Worm (Caenorhabditis elegans) whole organism, L4 larva: ENCODE results near the gene msp-142.

ENCODE experiments used
- T26A8.4 ChIP-seq: fragments of 200-800 bp; sonication (Bioruptor generic); IDR thresholded peaks from 2 replicates; pipeline ENCODE4 v1.3.6; 2022; ENCODE audit warnings: missing genetic modification characterization, missing compliant biosample characterization
- Y75B8A.6 ChIP-seq: fragments of 200-800 bp; sonication (Bioruptor generic); IDR thresholded peaks from 2 replicates; pipeline ENCODE4 v1.3.6; 2022; ENCODE audit warnings: missing genetic modification reagents, missing genetic modification characterization, missing compliant biosample characterization
- ZK337.2 ChIP-seq: fragments of 200-800 bp; sonication (Bioruptor generic); IDR thresholded peaks from 2 replicates; pipeline ENCODE4 v1.3.6; 2022; ENCODE audit warnings: missing genetic modification reagents, missing genetic modification characterization, missing compliant biosample characterization
- aly-2 ChIP-seq: sonication (generic microtip); optimal IDR thresholded peaks from 2 replicates; lab custom pipeline; 2018; ENCODE audit warnings: missing biosample characterization, missing genetic modification characterization
- arid-1 ChIP-seq: fragments of 200-800 bp; sonication (Bioruptor generic); conservative IDR thresholded peaks from 2 replicates; pipeline ENCODE4 v1.3.6; 2022; ENCODE audit warnings: missing genetic modification reagents, missing genetic modification characterization, missing compliant biosample characterization
- ceh-32 ChIP-seq: sonication (generic microtip); optimal IDR thresholded peaks from 2 replicates; lab custom pipeline; 2016; ENCODE audit warnings: mild to moderate bottlenecking, missing genetic modification characterization, missing compliant biosample characterization; ENCODE audit not compliant: poor library complexity
- ces-1 ChIP-seq: fragments of 150-350 bp; sonication (generic microtip); optimal IDR thresholded peaks from 4 replicates; lab custom pipeline; 2014; ENCODE audit warnings: missing biosample characterization, missing genetic modification reagents, missing genetic modification characterization
- cey-2 ChIP-seq: sonication (generic microtip); optimal IDR thresholded peaks from 3 replicates; lab custom pipeline; 2017; ENCODE audit warnings: missing genetic modification characterization, mild to moderate bottlenecking, missing compliant biosample characterization, antibody characterized with exemption, borderline replicate concordance; ENCODE audit not compliant: insufficient read depth
- daf-16 ChIP-seq, 3 experiments: sonication (generic microtip); optimal IDR thresholded peaks; 2 replicates each; lab custom pipeline; 2016 to 2017; ENCODE audit warnings: missing genetic modification characterization in 3 of 3, missing genetic modification reagents in 3 of 3, mild to moderate bottlenecking in 2 of 3, missing compliant biosample characterization in 2 of 3, missing biosample characterization in 1 of 3, moderate library complexity in 1 of 3
- daf-8 ChIP-seq: fragments of 200-800 bp; sonication (Bioruptor generic); IDR thresholded peaks from 2 replicates; pipeline ENCODE4 v1.3.6; 2022; ENCODE audit warnings: missing genetic modification characterization, missing compliant biosample characterization
- dmd-6 ChIP-seq: fragments of 200-800 bp; sonication (Bioruptor generic); IDR thresholded peaks from 2 replicates; pipeline ENCODE4 v1.3.6; 2022; ENCODE audit warnings: missing genetic modification reagents, missing genetic modification characterization, missing compliant biosample characterization
- dpl-1 ChIP-seq: fragments of 150-350 bp; optimal IDR thresholded peaks from 2 replicates; lab custom pipeline; 2014; ENCODE audit warnings: missing biosample characterization, missing genetic modification reagents, missing genetic modification characterization
- duxl-1 ChIP-seq: sonication (generic microtip); optimal IDR thresholded peaks from 2 replicates; lab custom pipeline; 2016; ENCODE audit warnings: mild to moderate bottlenecking, missing genetic modification characterization, moderate library complexity, missing compliant biosample characterization; ENCODE audit not compliant: poor library complexity
- dve-1 ChIP-seq: sonication (generic microtip); optimal IDR thresholded peaks from 2 replicates; lab custom pipeline; 2017; ENCODE audit warnings: antibody characterized with exemption, mild to moderate bottlenecking, missing genetic modification characterization, missing compliant biosample characterization; ENCODE audit not compliant: insufficient read depth
- egl-27 ChIP-seq: sonication (generic microtip); optimal IDR thresholded peaks from 3 replicates; lab custom pipeline; 2017; ENCODE audit warnings: missing biosample characterization, missing genetic modification reagents, missing genetic modification characterization
- egl-43 ChIP-seq: fragments of 200-800 bp; sonication (Bioruptor generic); IDR thresholded peaks from 2 replicates; pipeline ENCODE4 v1.3.6; 2022; ENCODE audit warnings: missing genetic modification reagents, missing genetic modification characterization, missing compliant biosample characterization
- hlh-11 ChIP-seq: fragments of 200-800 bp; sonication (Bioruptor generic); optimal IDR thresholded peaks from 2 replicates; lab custom pipeline; 2018; ENCODE audit warnings: mild to moderate bottlenecking, missing genetic modification characterization, missing compliant biosample characterization
- hmg-1.1 ChIP-seq: fragments of 200-800 bp; sonication (Bioruptor generic); IDR thresholded peaks from 2 replicates; pipeline ENCODE4 v1.3.6; 2022; ENCODE audit warnings: missing genetic modification reagents, missing genetic modification characterization, missing compliant biosample characterization
- lin-39 ChIP-seq: fragments of 150-350 bp; optimal IDR thresholded peaks from 2 replicates; lab custom pipeline; 2014; ENCODE audit warnings: missing biosample characterization, missing genetic modification reagents, missing genetic modification characterization
- lsy-2 ChIP-seq, 2 experiments: fragments of 150-350 bp in 1 of 2; sonication (generic microtip) in 1 of 2; optimal IDR thresholded peaks; 2 replicates each; lab custom pipeline; 2014 to 2017; ENCODE audit warnings: missing biosample characterization in 2 of 2, missing genetic modification characterization in 2 of 2
- madf-5 ChIP-seq, 2 experiments: fragments of 200-800 bp; sonication (Bioruptor generic); IDR thresholded peaks; 2 replicates each; pipeline ENCODE4 v1.3.6; 2022; ENCODE audit warnings: missing compliant biosample characterization in 2 of 2, missing genetic modification characterization in 2 of 2
- mes-2 ChIP-seq: sonication (generic microtip); optimal IDR thresholded peaks from 2 replicates; lab custom pipeline; 2016; ENCODE audit warnings: missing genotype, mild to moderate bottlenecking, missing genetic modification characterization, missing compliant biosample characterization; ENCODE audit not compliant: poor library complexity, severe bottlenecking
- mxl-2 ChIP-seq: fragments of 200-800 bp; sonication (Bioruptor generic); conservative IDR thresholded peaks from 2 replicates; pipeline ENCODE4 v1.3.6; 2022; ENCODE audit warnings: missing genetic modification reagents, missing genetic modification characterization, missing compliant biosample characterization
- nhr-25 ChIP-seq: sonication (generic microtip); optimal IDR thresholded peaks from 2 replicates; lab custom pipeline; 2017; ENCODE audit warnings: missing genetic modification characterization, mild to moderate bottlenecking, missing compliant biosample characterization, antibody characterized with exemption, moderate library complexity, borderline replicate concordance; ENCODE audit not compliant: insufficient read depth
- nhr-28 ChIP-seq: fragments of 150-350 bp; optimal IDR thresholded peaks from 2 replicates; lab custom pipeline; 2014; ENCODE audit warnings: missing biosample characterization, missing genetic modification characterization
- nhr-42 ChIP-seq: fragments of 200-800 bp; sonication (Bioruptor generic); IDR thresholded peaks from 2 replicates; pipeline ENCODE4 v1.3.6; 2022; ENCODE audit warnings: missing genetic modification characterization, missing compliant biosample characterization
- rbr-2 ChIP-seq: sonication (generic microtip); optimal IDR thresholded peaks from 2 replicates; lab custom pipeline; 2016; ENCODE audit warnings: missing genotype, missing genetic modification characterization, missing compliant biosample characterization
- saeg-2 ChIP-seq: fragments of 200-800 bp; sonication (Bioruptor generic); IDR thresholded peaks from 2 replicates; pipeline ENCODE4 v1.3.6; 2022; ENCODE audit warnings: missing genetic modification reagents, missing genetic modification characterization, missing compliant biosample characterization
- set-16 ChIP-seq: fragments of 200-800 bp; sonication (Bioruptor generic); IDR thresholded peaks from 2 replicates; pipeline ENCODE4 v1.3.6; 2022; ENCODE audit warnings: missing genetic modification reagents, missing genetic modification characterization, missing compliant biosample characterization
- snpc-1.2 ChIP-seq: fragments of 200-800 bp; sonication (Bioruptor generic); IDR thresholded peaks from 2 replicates; pipeline ENCODE4 v1.3.6; 2022; ENCODE audit warnings: missing genetic modification reagents, missing genetic modification characterization, missing compliant biosample characterization
- unc-62 ChIP-seq, 3 experiments: fragments of 150-350 bp in 1 of 3; sonication (generic microtip); optimal IDR thresholded peaks in 2 of 3; peaks in 1 of 3; 1 replicate in 1 of 3; 2 replicates in 2 of 3; lab custom pipeline; 2014 to 2017; ENCODE audit warnings: missing biosample characterization in 3 of 3, missing genetic modification characterization in 3 of 3, missing genetic modification reagents in 3 of 3, missing genotype in 1 of 3
- zip-11 ChIP-seq: fragments of 200-800 bp; sonication (Bioruptor generic); IDR thresholded peaks from 2 replicates; pipeline ENCODE4 v1.3.6; 2022; ENCODE audit warnings: missing genetic modification characterization, missing compliant biosample characterization
- ztf-7 ChIP-seq: fragments of 150-350 bp; optimal IDR thresholded peaks from 2 replicates; lab custom pipeline; 2014; ENCODE audit warnings: missing biosample characterization, missing genetic modification characterization

Gene msp-142

DNA sequence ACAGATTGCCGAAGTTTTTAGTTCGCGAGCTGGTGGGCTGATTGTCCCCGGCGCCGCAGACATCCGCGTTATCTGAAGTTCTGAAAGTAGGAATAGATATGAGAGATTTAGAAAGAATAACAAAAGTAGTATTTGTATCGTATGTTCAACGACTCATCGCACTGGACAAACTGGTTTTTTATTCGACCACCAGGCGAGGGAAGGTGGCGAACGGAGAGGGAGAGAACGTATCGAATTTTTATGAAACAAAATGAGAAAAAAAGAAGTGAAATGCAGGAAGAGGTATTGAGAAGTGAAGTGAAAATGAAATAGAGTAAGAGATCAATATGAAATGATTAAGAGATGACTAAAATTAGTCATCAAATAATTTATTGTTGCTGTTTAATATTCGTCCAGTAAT is 29.6 kb downstream of the msp-142 start, which contains the start of gene tbc-2:
tbc-2 (minus strand) TSS at position 80 of the 400 bp plus-strand sequence.
- TF ChIP-seq Y75B8A.6 (GFP tag; lab: Robert Waterston, UW): no peak
- no peak for TF ChIP-seq snpc-1.2 (GFP tag; lab: Robert Waterston, UW)
- TF ChIP-seq unc-62 (GFP tag; optimal IDR thresholded peaks at IDR 0.05 in 1 of 2; lab: Kevin White, UChicago): peak in 1 of 2 experiments; percentile 51
- TF ChIP-seq unc-62 (tag; optimal IDR thresholded peaks at IDR 0.05; lab: Kevin White, UChicago): no peak
- no peak for TF ChIP-seq zip-11 (GFP tag; lab: Robert Waterston, UW)
- no peak for TF ChIP-seq aly-2 (tag; lab: Kevin White, UChicago)
- TF ChIP-seq nhr-28 (tag; lab: Kevin White, UChicago): peak; percentile 36
- TF ChIP-seq saeg-2 (GFP tag; lab: Robert Waterston, UW): no peak
- TF ChIP-seq ces-1 (GFP tag; lab: Kevin White, UChicago): no peak
- no peak for TF ChIP-seq lsy-2 (tag; optimal IDR thresholded peaks at IDR 0.05; lab: Kevin White, UChicago)
- TF ChIP-seq dpl-1: no peak

- TF ChIP-seq cey-2 (tag; lab: Kevin White, UChicago) (no peak), duxl-1 (tag; lab: Kevin White, UChicago) (no peak), nhr-25 (tag; lab: Kevin White, UChicago) (no peak), hmg-1.1 (GFP tag; lab: Robert Waterston, UW) (no peak), arid-1 (no peak), mxl-2 (no peak), ces-1 (GFP tag; lab: Kevin White, UChicago) (no peak), egl-43 (GFP tag; lab: Robert Waterston, UW) (no peak)
These were observed 30.8 kb downstream of the msp-142 start, which contains the start of gene ZK1248.11 for ce11 chrII:5828486-5828885. Gene ZK1248.11, minus strand, starts transcription at chrII:5828586.

DNA sequence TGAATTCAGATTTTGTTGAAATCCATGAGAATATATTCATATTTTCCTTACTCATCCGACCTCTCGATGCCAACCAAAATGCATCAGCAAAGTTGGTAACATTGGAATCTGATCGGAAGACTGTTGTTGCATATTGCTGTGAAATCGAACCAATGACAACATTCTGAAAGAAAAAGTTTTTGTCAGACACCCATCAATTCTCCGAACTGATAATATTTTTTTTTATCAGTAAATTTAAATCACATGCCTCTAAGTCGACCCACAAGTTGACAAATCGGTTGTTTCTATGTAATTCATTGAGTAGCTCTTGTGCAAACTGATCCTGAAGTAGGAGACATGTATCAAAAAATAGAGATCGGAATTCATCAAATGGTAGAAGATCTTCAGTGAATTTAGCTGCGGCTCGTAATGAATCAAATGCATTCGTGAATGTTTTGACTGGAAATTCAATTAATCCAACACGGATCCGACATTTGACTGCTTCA is 32.3 kb downstream of the msp-142 start, which contains the start of gene col-74:
col-74 (plus strand) TSS at position 435 of the 485 bp plus-strand sequence.
- TF ChIP-seq dve-1 (tag; lab: Kevin White, UChicago): peak; percentile 56
- TF ChIP-seq daf-16 (GFP tag; optimal IDR thresholded peaks at IDR 0.05; lab: Kevin White, UChicago): no peak
- TF ChIP-seq daf-16 (tag; optimal IDR thresholded peaks at IDR 0.05; lab: Kevin White, UChicago): peak; percentile 60
- TF ChIP-seq hlh-11 (tag; lab: Kevin White, UChicago): peak; percentile 42
- no peak for TF ChIP-seq ceh-32
- no peak for TF ChIP-seq daf-8 (GFP tag; lab: Robert Waterston, UW)
- TF ChIP-seq unc-62 (GFP tag; optimal IDR thresholded peaks at IDR 0.05 in 1 of 2; lab: Kevin White, UChicago): peak in 1 of 2 experiments; percentile 2
- no peak for TF ChIP-seq unc-62 (tag; optimal IDR thresholded peaks at IDR 0.05; lab: Kevin White, UChicago)
- no peak for TF ChIP-seq egl-27
- TF ChIP-seq madf-5 (GFP tag; IDR thresholded peaks at IDR 0.05; lab: Robert Waterston, UW): no peak
- TF ChIP-seq nhr-42 (GFP tag; lab: Robert Waterston, UW): no peak
- TF ChIP-seq dmd-6 (GFP tag; lab: Robert Waterston, UW): peak; percentile 75

DNA sequence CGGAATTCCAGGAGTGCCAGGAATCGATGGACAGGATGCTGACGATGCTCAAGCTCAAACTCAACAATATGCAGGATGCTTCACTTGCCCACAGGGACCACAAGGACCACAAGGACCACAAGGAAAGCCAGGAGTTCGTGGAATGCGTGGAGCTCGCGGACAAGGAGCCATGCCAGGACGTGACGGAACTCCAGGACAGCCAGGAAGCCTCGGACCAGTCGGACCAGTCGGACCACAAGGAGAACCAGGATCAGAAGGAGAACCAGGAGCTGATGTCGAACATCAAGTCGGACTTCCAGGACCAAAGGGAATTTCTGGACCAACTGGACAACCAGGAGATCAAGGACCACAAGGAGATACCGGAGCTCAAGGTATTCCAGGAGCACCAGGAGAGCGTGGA is 33.6 kb downstream of the msp-142 start:
- TF ChIP-seq lin-39 (tag; lab: Kevin White, UChicago) (no peak), set-16 (GFP tag; lab: Robert Waterston, UW) (peak; percentile 79)
- TF ChIP-seq, all 104 proteins: peak for 1

- TF ChIP-seq T26A8.4 (no peak), rbr-2 (no peak), ztf-7 (tag; lab: Kevin White, UChicago) (no peak), mes-2 (tag; lab: Kevin White, UChicago) (no peak), ZK337.2 (GFP tag; lab: Robert Waterston, UW) (no peak)
These were observed 35.4 kb downstream of the msp-142 start, which contains the start of gene gtap-1 for ce11 chrII:5833136-5833535. Gene gtap-1, minus strand, starts transcription at chrII:5833236.
